Fruit fly (Drosophila melanogaster) whole organism, embryonic: ENCODE data around the gene Vm34Ca.

Source experiments
- Abd-B ChIP-seq: fragments of 200-800 bp; sonication (Bioruptor generic); optimal IDR thresholded peaks from 2 replicates; lab custom pipeline; 2018; ENCODE audit warnings: missing biosample characterization, mild to moderate bottlenecking, missing genetic modification characterization, moderate library complexity
- Ada2b ChIP-seq: fragments of 200-800 bp; sonication (Bioruptor generic); IDR thresholded peaks from 2 replicates; pipeline ENCODE4 v1.3.6; 2022; ENCODE audit warnings: missing biosample characterization, missing genetic modification characterization
- Bteb2 ChIP-seq: fragments of 200-800 bp; sonication (Bioruptor generic); optimal IDR thresholded peaks from 2 replicates; lab custom pipeline; 2016; ENCODE audit warnings: missing biosample characterization, missing genetic modification characterization
- CG11560 ChIP-seq: fragments of 200-800 bp; sonication (Bioruptor generic); IDR thresholded peaks from 3 replicates; pipeline ENCODE4 v1.3.6; 2022; ENCODE audit warnings: missing biosample characterization, missing genetic modification characterization
- CG11696 ChIP-seq: fragments of 200-800 bp; sonication (Bioruptor generic); IDR thresholded peaks from 2 replicates; pipeline ENCODE4 v1.3.6; 2022; ENCODE audit warnings: missing biosample characterization, missing genetic modification characterization
- CG12299 ChIP-seq: fragments of 200-800 bp; sonication (Bioruptor generic); optimal IDR thresholded peaks from 2 replicates; lab custom pipeline; 2018; ENCODE audit warnings: missing biosample characterization, mild to moderate bottlenecking, missing genetic modification characterization
- CG12942 ChIP-seq: fragments of 200-800 bp; sonication (Bioruptor generic); optimal IDR thresholded peaks from 3 replicates; lab custom pipeline; 2016; ENCODE audit warnings: missing biosample characterization, missing genetic modification characterization
- CG16813 ChIP-seq: fragments of 200-800 bp; sonication (Bioruptor generic); IDR thresholded peaks from 3 replicates; pipeline ENCODE4 v1.3.6; 2022; ENCODE audit warnings: missing biosample characterization, missing genetic modification characterization; ENCODE audit not compliant: partially characterized antibody
- CG17802 ChIP-seq: fragments of 200-800 bp; sonication (Bioruptor generic); optimal IDR thresholded peaks from 2 replicates; lab custom pipeline; 2018; ENCODE audit warnings: missing biosample characterization, mild to moderate bottlenecking, missing genetic modification characterization, moderate library complexity
- CG2120 ChIP-seq: fragments of 200-800 bp; sonication (Bioruptor generic); optimal IDR thresholded peaks from 3 replicates; lab custom pipeline; 2016; ENCODE audit warnings: missing biosample characterization, missing genetic modification characterization
- CG2678 ChIP-seq: fragments of 200-800 bp; sonication (Bioruptor generic); optimal IDR thresholded peaks from 3 replicates; lab custom pipeline; 2019; ENCODE audit warnings: missing biosample characterization, mild to moderate bottlenecking, missing genetic modification characterization, moderate library complexity
- CG31365 ChIP-seq: fragments of 200-800 bp; sonication (Bioruptor generic); optimal IDR thresholded peaks from 2 replicates; lab custom pipeline; 2018; ENCODE audit warnings: missing biosample characterization, mild to moderate bottlenecking, missing genetic modification characterization
- CG3847 ChIP-seq: fragments of 200-800 bp; sonication (Bioruptor generic); IDR thresholded peaks from 2 replicates; pipeline ENCODE4 v1.3.6; 2022; ENCODE audit warnings: missing biosample characterization, missing genetic modification characterization
- CG4328 ChIP-seq: fragments of 200-800 bp; sonication (Bioruptor generic); optimal IDR thresholded peaks from 3 replicates; lab custom pipeline; 2017; ENCODE audit warnings: missing biosample characterization, missing genetic modification reagents, missing genetic modification characterization
- CG6689 ChIP-seq: fragments of 200-800 bp; sonication (Bioruptor generic); IDR thresholded peaks from 2 replicates; pipeline ENCODE4 v1.3.6; 2022; ENCODE audit warnings: missing biosample characterization, missing genetic modification characterization
- CG6813 ChIP-seq: fragments of 200-800 bp; sonication (Bioruptor generic); optimal IDR thresholded peaks from 2 replicates; lab custom pipeline; 2017; ENCODE audit warnings: missing biosample characterization, missing genetic modification characterization, mild to moderate bottlenecking, moderate library complexity, missing genetic modification reagents
- CG8290 ChIP-seq, 3 experiments: fragments of 200-800 bp; sonication (Bioruptor generic); optimal IDR thresholded peaks; 2 replicates each; lab custom pipeline; 2016 to 2019; ENCODE audit warnings: missing biosample characterization in 3 of 3, missing genetic modification characterization in 3 of 3, mild to moderate bottlenecking in 2 of 3, moderate library complexity in 1 of 3
- Ets97D ChIP-seq: fragments of 200-800 bp; sonication (Bioruptor generic); optimal IDR thresholded peaks from 3 replicates; lab custom pipeline; 2016; ENCODE audit warnings: missing biosample characterization, missing genetic modification characterization
- HLH3B ChIP-seq: fragments of 200-800 bp; sonication (Bioruptor generic); IDR thresholded peaks from 2 replicates; pipeline ENCODE4 v1.3.6; 2022; ENCODE audit warnings: missing biosample characterization, missing genetic modification characterization
- Lhr ChIP-seq: fragments of 200-800 bp; sonication (Bioruptor generic); optimal IDR thresholded peaks from 3 replicates; lab custom pipeline; 2017; ENCODE audit warnings: mild to moderate bottlenecking, missing biosample characterization, missing genetic modification reagents, missing genetic modification characterization
- Lpt ChIP-seq: fragments of >200 bp; optimal IDR thresholded peaks from 2 replicates; lab custom pipeline; 2018; ENCODE audit warnings: missing biosample characterization, missing genetic modification characterization
- MBD-R2 ChIP-seq: fragments of 200-800 bp; sonication (Bioruptor generic); IDR thresholded peaks from 2 replicates; pipeline ENCODE4 v1.3.6; 2022; ENCODE audit warnings: missing biosample characterization, missing genetic modification characterization
- Med ChIP-seq: fragments of 200-800 bp; sonication (Bioruptor generic); peaks from one replicate; lab custom pipeline; 2016; ENCODE audit warnings: missing biosample characterization, missing genetic modification characterization, mild to moderate bottlenecking, inconsistent platforms, moderate library complexity
- NC2β ChIP-seq: fragments of 200-800 bp; sonication (Bioruptor generic); optimal IDR thresholded peaks from 2 replicates; lab custom pipeline; 2016; ENCODE audit warnings: missing biosample characterization, missing genetic modification characterization
- NFAT ChIP-seq: fragments of 200-800 bp; sonication (Bioruptor generic); IDR thresholded peaks from 2 replicates; pipeline ENCODE4 v1.3.6; 2022; ENCODE audit warnings: missing biosample characterization, missing genetic modification characterization
- Sin3A ChIP-seq: fragments of >200 bp; optimal IDR thresholded peaks from 2 replicates; lab custom pipeline; 2018
- Vsx1 ChIP-seq: fragments of 200-800 bp; sonication (Bioruptor generic); optimal IDR thresholded peaks from 2 replicates; lab custom pipeline; 2017; ENCODE audit warnings: missing biosample characterization, mild to moderate bottlenecking, missing genetic modification characterization, missing genetic modification reagents
- Xbp1 ChIP-seq: fragments of 200-800 bp; sonication (Bioruptor generic); optimal IDR thresholded peaks from 3 replicates; lab custom pipeline; 2016; ENCODE audit warnings: missing biosample characterization, mild to moderate bottlenecking, missing genetic modification characterization
- cas ChIP-seq: fragments of 200-800 bp; sonication (Bioruptor generic); IDR thresholded peaks from 2 replicates; pipeline ENCODE4 v1.3.6; 2022; ENCODE audit warnings: missing biosample characterization, missing genetic modification characterization
- en ChIP-seq: fragments of 200-800 bp; sonication (Bioruptor generic); optimal IDR thresholded peaks from 2 replicates; lab custom pipeline; 2016; ENCODE audit warnings: missing biosample characterization, missing genetic modification characterization
- eve ChIP-seq, 2 experiments: fragments of >200 bp; optimal IDR thresholded peaks; 2 replicates each; lab custom pipeline; 2017; ENCODE audit warnings: missing biosample characterization in 2 of 2, missing genetic modification characterization in 2 of 2
- eyg ChIP-seq: fragments of 200-800 bp; sonication (Bioruptor generic); optimal IDR thresholded peaks from 3 replicates; lab custom pipeline; 2016; ENCODE audit warnings: missing biosample characterization, missing genetic modification characterization
- h ChIP-seq: fragments of >200 bp; optimal IDR thresholded peaks from 2 replicates; lab custom pipeline; 2017
- hbn ChIP-seq: fragments of 200-800 bp; sonication (Bioruptor generic); IDR thresholded peaks from 2 replicates; pipeline ENCODE4 v1.3.6; 2022; ENCODE audit warnings: missing biosample characterization, missing genetic modification characterization; ENCODE audit not compliant: partially characterized antibody
- hkb ChIP-seq, 2 experiments: fragments of 200-800 bp in 1 of 2; fragments of >200 bp in 1 of 2; sonication (Bioruptor generic) in 1 of 2; IDR thresholded peaks in 1 of 2; optimal IDR thresholded peaks in 1 of 2; 2 replicates each; pipeline versions ENCODE4 v1.3.6 to Lab custom; 2017 to 2022; ENCODE audit warnings: missing biosample characterization in 1 of 2, missing genetic modification characterization in 1 of 2
- kay ChIP-seq: fragments of 200-800 bp; sonication (Bioruptor generic); optimal IDR thresholded peaks from 2 replicates; lab custom pipeline; 2016; ENCODE audit warnings: missing biosample characterization, missing genetic modification characterization
- ken ChIP-seq: fragments of 200-800 bp; sonication (Bioruptor generic); IDR thresholded peaks from 3 replicates; pipeline ENCODE4 v1.3.6; 2022; ENCODE audit warnings: missing biosample characterization, missing genetic modification characterization
- lmd ChIP-seq: fragments of 200-800 bp; sonication (Bioruptor generic); IDR thresholded peaks from 2 replicates; pipeline ENCODE4 v1.3.6; 2022; ENCODE audit warnings: missing biosample characterization, missing genetic modification characterization
- nerfin-2 ChIP-seq: fragments of 200-800 bp; sonication (Bioruptor generic); IDR thresholded peaks from 2 replicates; pipeline ENCODE4 v1.3.6; 2022; ENCODE audit warnings: missing biosample characterization, missing genetic modification characterization; ENCODE audit not compliant: partially characterized antibody
- oc ChIP-seq: fragments of 200-800 bp; sonication (Bioruptor generic); optimal IDR thresholded peaks from 2 replicates; lab custom pipeline; 2018; ENCODE audit warnings: missing biosample characterization, mild to moderate bottlenecking, missing genetic modification characterization, moderate library complexity
- onecut ChIP-seq: fragments of 200-800 bp; sonication (Bioruptor generic); IDR thresholded peaks from 2 replicates; pipeline ENCODE4 v1.3.6; 2022; ENCODE audit warnings: missing biosample characterization, missing genetic modification characterization
- pb ChIP-seq: fragments of 200-800 bp; sonication (Bioruptor generic); optimal IDR thresholded peaks from 3 replicates; lab custom pipeline; 2016; ENCODE audit warnings: missing biosample characterization, missing genetic modification characterization
- ro ChIP-seq: fragments of 200-800 bp; sonication (Bioruptor generic); IDR thresholded peaks from 2 replicates; pipeline ENCODE4 v1.3.6; 2022; ENCODE audit warnings: missing biosample characterization, missing genetic modification characterization
- sc ChIP-seq, 3 experiments: fragments of >200 bp in 2 of 3; fragments of 200-800 bp in 1 of 3; sonication (Bioruptor generic) in 1 of 3; optimal IDR thresholded peaks; 2 replicates in 2 of 3; 3 replicates in 1 of 3; lab custom pipeline; 2017; ENCODE audit warnings: mild to moderate bottlenecking in 1 of 3, missing biosample characterization in 1 of 3, missing genetic modification characterization in 1 of 3, missing genetic modification reagents in 1 of 3
- seq ChIP-seq: fragments of 200-800 bp; sonication (Bioruptor generic); IDR thresholded peaks from 2 replicates; pipeline ENCODE4 v1.3.6; 2022; ENCODE audit warnings: missing biosample characterization, missing genetic modification characterization
- sim ChIP-seq: fragments of 200-800 bp; sonication (Bioruptor generic); IDR thresholded peaks from 2 replicates; pipeline ENCODE4 v1.3.6; 2022; ENCODE audit warnings: missing biosample characterization, missing genetic modification characterization
- sr ChIP-seq: fragments of 200-800 bp; sonication (Bioruptor generic); IDR thresholded peaks from 3 replicates; pipeline ENCODE4 v1.3.6; 2022; ENCODE audit warnings: missing biosample characterization, missing genetic modification characterization
- tll ChIP-seq, 2 experiments: fragments of 200-800 bp in 1 of 2; fragments of >200 bp in 1 of 2; sonication (Bioruptor generic) in 1 of 2; optimal IDR thresholded peaks; 2 replicates each; lab custom pipeline; 2017 to 2019; ENCODE audit warnings: missing biosample characterization in 2 of 2, missing genetic modification characterization in 2 of 2, mild to moderate bottlenecking in 1 of 2, moderate library complexity in 1 of 2
- wdn ChIP-seq: fragments of 200-800 bp; sonication (Bioruptor generic); IDR thresholded peaks from 2 replicates; pipeline ENCODE4 v1.3.6; 2022; ENCODE audit warnings: missing biosample characterization, missing genetic modification characterization
- zen2 ChIP-seq: fragments of 200-800 bp; sonication (Bioruptor generic); IDR thresholded peaks from 3 replicates; pipeline ENCODE4 v1.3.6; 2022; ENCODE audit warnings: missing biosample characterization, missing genetic modification characterization; ENCODE audit not compliant: partially characterized antibody

The Vm34Ca gene

dm6 chr2L:13378488-13378964, 32.9 kb downstream of the Vm34Ca start, which contains the start of the genes CG9302 and beta'COP (continued):
- TF ChIP-seq hkb (optimal IDR thresholded peaks at IDR 0.05; lab: Kevin White, UChicago) (no peak), hkb (GFP tag; IDR thresholded peaks at IDR 0.05; lab: Robert Waterston, UW) (no peak), CG12942 (GFP tag; lab: Kevin White, UChicago) (peak; percentile 52), CG6813 (no peak), CG8290 (GFP tag; optimal IDR thresholded peaks at IDR 0.05; lab: Kevin White, UChicago) (peak; percentile 47), CG8290 (tag; optimal IDR thresholded peaks at IDR 0.05; lab: Kevin White, UChicago) (peak in 1 of 2 experiments; percentile 15), Bteb2 (no peak), CG31365 (no peak), CG17802 (tag; lab: Kevin White, UChicago) (peak; percentile 16), wdn (GFP tag; lab: Robert Waterston, UW) (no peak; the same call in 1 of the 2 replicates), onecut (GFP tag; lab: Robert Waterston, UW) (0 out of 2 replicates have a peak, but pooled peaks have one; percentile 17), CG2120 (peak; percentile 78), CG11560 (0 out of 3 replicates have a peak, but pooled peaks have one; percentile 16), Lpt (GFP tag; lab: Kevin White, UChicago) (no peak), Vsx1 (no peak), CG16813 (GFP tag; lab: Robert Waterston, UW) (peak; percentile 72), CG12299 (tag; lab: Kevin White, UChicago) (no peak), CG3847 (peak; percentile 72; the same call in 1 of the 2 replicates), sc (optimal IDR thresholded peaks at IDR 0.05; lab: Kevin White, UChicago) (no peak), sc (GFP tag; optimal IDR thresholded peaks at IDR 0.05; lab: Kevin White, UChicago) (peak; percentile 39), CG2678 (tag; lab: Kevin White, UChicago) (no peak), sr (GFP tag; lab: Robert Waterston, UW) (no peak), NFAT (GFP tag; lab: Robert Waterston, UW) (no peak), cas (GFP tag; lab: Robert Waterston, UW) (no peak), Lhr (GFP tag; lab: Kevin White, UChicago) (peak; percentile 14), Ets97D (GFP tag; lab: Kevin White, UChicago) (peak; percentile 45), ro (GFP tag; lab: Robert Waterston, UW) (no peak), zen2 (GFP tag; lab: Robert Waterston, UW) (no peak; the same call in 2 of the 3 replicates), CG4328 (peak; percentile 66), Sin3A (peak; percentile 83), NC2β (no peak), eyg (GFP tag; lab: Kevin White, UChicago) (no peak), pb (no peak), MBD-R2 (peak; percentile 66), CG11696 (no peak), sim (no peak), ken (peak; percentile 71; the same call in 2 of the 3 replicates), oc (tag; lab: Kevin White, UChicago) (no peak), kay (GFP tag; lab: Kevin White, UChicago) (peak; percentile 75), h (no peak), tll (GFP tag; optimal IDR thresholded peaks at IDR 0.05; lab: Kevin White, UChicago) (peak in 1 of 2 experiments; percentile 3), seq (GFP tag; lab: Robert Waterston, UW) (no peak), Ada2b (GFP tag; lab: Robert Waterston, UW) (no peak), CG6689 (peak; percentile 56), nerfin-2 (GFP tag; lab: Robert Waterston, UW) (peak; percentile 50; the same call in 1 of the 2 replicates), eve (GFP tag; optimal IDR thresholded peaks at IDR 0.05; lab: Kevin White, UChicago) (no peak), lmd (GFP tag; lab: Robert Waterston, UW) (peak; percentile 69), en (no peak), Med (peak; percentile 84), HLH3B (GFP tag; lab: Robert Waterston, UW) (no peak), Abd-B (GFP tag; lab: Kevin White, UChicago) (peak; percentile 91), Xbp1 (GFP tag; lab: Kevin White, UChicago) (peak; percentile 83), hbn (peak; percentile 49; the same call in 1 of the 2 replicates)
